Worm (Caenorhabditis elegans) whole organism, L1 larva: ENCODE measurements around the gene glt-5.

Experiments used
- pqm-1 ChIP-seq: sonication (generic microtip); optimal IDR thresholded peaks from 3 replicates; lab custom pipeline; 2017; ENCODE audit warnings: missing biosample characterization, missing genetic modification characterization
- tlp-1 ChIP-seq: fragments of 150-350 bp; optimal IDR thresholded peaks from 2 replicates; lab custom pipeline; 2014; ENCODE audit warnings: missing biosample characterization, missing genetic modification characterization

DNA sequence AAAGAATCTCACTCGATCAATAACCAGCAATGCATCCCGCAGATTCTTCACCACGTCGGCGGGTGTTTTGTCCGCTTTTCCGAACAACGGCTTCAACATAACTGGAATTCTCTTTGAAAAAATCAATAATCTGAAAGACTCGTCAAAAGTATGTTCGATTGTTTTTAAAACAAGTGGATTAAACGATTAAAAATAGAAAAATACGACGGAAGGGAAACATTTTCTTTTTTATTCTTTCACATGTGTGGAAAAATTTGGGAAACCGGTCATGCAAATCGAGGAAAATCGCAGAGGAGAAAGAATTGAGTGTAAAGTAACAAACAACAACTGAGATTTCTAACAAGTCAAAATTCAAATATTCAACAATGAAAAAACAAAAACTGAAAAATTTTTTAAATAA is 5.1 kb downstream of the glt-5 start, which contains the start of gene mop-25.2:
- TF ChIP-seq pqm-1 = no peak
- no peak for TF ChIP-seq tlp-1 (tag; lab: Kevin White, UChicago)
